Fruit fly (Drosophila melanogaster) whole organism, adult: Measurements from ENCODE around the gene hob.

ENCODE experiments used
- CG14711 ChIP-seq: fragments of 200-800 bp; sonication (Bioruptor generic); optimal IDR thresholded peaks from 2 replicates; lab custom pipeline; 2018; ENCODE audit warnings: missing biosample characterization, mild to moderate bottlenecking, missing genetic modification characterization, moderate library complexity
- CG1620 ChIP-seq: fragments of 200-800 bp; sonication (Bioruptor generic); optimal IDR thresholded peaks from 2 replicates; lab custom pipeline; 2016; ENCODE audit warnings: missing biosample characterization, missing genetic modification characterization
- ovo ChIP-seq: fragments of 200-800 bp; sonication (Bioruptor generic); optimal IDR thresholded peaks from 2 replicates; lab custom pipeline; 2016; ENCODE audit warnings: missing biosample characterization, missing genetic modification characterization
- tj ChIP-seq: fragments of 200-800 bp; sonication (Bioruptor generic); optimal IDR thresholded peaks from 3 replicates; lab custom pipeline; 2017; ENCODE audit warnings: missing biosample characterization, mild to moderate bottlenecking, missing genetic modification characterization, moderate library complexity

DNA sequence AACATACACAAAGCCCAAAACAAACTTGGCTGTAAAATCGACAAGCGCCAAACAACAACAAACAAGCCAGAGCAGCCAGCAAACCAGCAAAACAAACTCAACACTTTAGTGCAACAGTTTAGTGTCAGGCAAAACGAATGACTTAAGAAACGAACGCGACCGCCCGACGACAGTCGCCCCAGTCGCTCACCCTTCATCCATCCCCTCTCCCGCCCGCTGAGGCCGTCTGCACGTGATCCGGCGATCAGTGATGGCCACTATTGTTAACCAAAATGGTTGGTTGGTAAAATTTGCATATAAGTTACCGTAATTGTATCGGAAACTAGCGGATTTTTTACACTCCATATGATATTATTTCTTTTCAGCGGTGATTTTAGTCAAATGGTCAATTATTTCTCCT lies 34.9 kb upstream of the hob start:
- TF ChIP-seq tj (GFP tag; lab: Kevin White, UChicago) (no peak), CG1620 (GFP tag; lab: Kevin White, UChicago) (no peak), CG14711 (tag; lab: Kevin White, UChicago) (no peak), ovo (GFP tag; lab: Kevin White, UChicago) (no peak)
